Fruit fly (Drosophila melanogaster): ENCODE measurements around the gene Pfdn5.

Pfdn5 gene

dm6 chr3R:22487037-22487492, at the start of gene Pfdn5:
Gene Pfdn5, plus strand, starts transcription at chr3R:22487039.
- TF ChIP-seq OdsH (GFP tag; optimal IDR thresholded peaks at IDR 0.05) (no peak), Abd-B (GFP tag; optimal IDR thresholded peaks at IDR 0.05) (no peak), Dif (GFP tag; optimal IDR thresholded peaks at IDR 0.05; ENCODE audit: partially characterized antibody) (peak; percentile 7), Vsx2 (GFP tag; optimal IDR thresholded peaks at IDR 0.05; ENCODE audit: partially characterized antibody) (no peak), pan (optimal IDR thresholded peaks at IDR 0.05) (no peak), HLH106 (tag; optimal IDR thresholded peaks at IDR 0.05) (no peak), N (GFP tag; optimal IDR thresholded peaks at IDR 0.05) (no peak), Hr83 (GFP tag; optimal IDR thresholded peaks at IDR 0.05; ENCODE audit: poor library complexity, severe bottlenecking) (no peak), Mio (GFP tag; optimal IDR thresholded peaks at IDR 0.05) (no peak), rgr (GFP tag; optimal IDR thresholded peaks at IDR 0.05) (no peak), Jra (GFP tag; optimal IDR thresholded peaks at IDR 0.05) (peak; percentile 73), h (GFP tag; optimal IDR thresholded peaks at IDR 0.05) (no peak), Rel (GFP tag; optimal IDR thresholded peaks at IDR 0.05) (no peak), Rel (tag; optimal IDR thresholded peaks at IDR 0.05) (peak; percentile 59), tai (GFP tag; optimal IDR thresholded peaks at IDR 0.05) (no peak), foxo (GFP tag; optimal IDR thresholded peaks at IDR 0.05) (no peak), Sp1 (GFP tag; optimal IDR thresholded peaks at IDR 0.05) (no peak), Hr78 (GFP tag; optimal IDR thresholded peaks at IDR 0.05) (no peak), sv (GFP tag; optimal IDR thresholded peaks at IDR 0.05) (no peak), CrebA (GFP tag; optimal IDR thresholded peaks at IDR 0.05; ENCODE audit: borderline replicate concordance) (no peak), CG9705 (GFP tag; optimal IDR thresholded peaks at IDR 0.05) (no peak)

- TF ChIP-seq sv (GFP tag; optimal IDR thresholded peaks at IDR 0.05) (no peak), foxo (GFP tag; optimal IDR thresholded peaks at IDR 0.05) (no peak), br (GFP tag; optimal IDR thresholded peaks at IDR 0.05) (no peak), jim (GFP tag; optimal IDR thresholded peaks at IDR 0.05) (no peak), Abd-B (GFP tag; optimal IDR thresholded peaks at IDR 0.05) (no peak), brk (GFP tag; optimal IDR thresholded peaks at IDR 0.05) (no peak), fru (GFP tag; optimal IDR thresholded peaks at IDR 0.05) (no peak)
Measured at dm6 chr3R:22438301-22438700, 48.5 kb upstream of the Pfdn5 start.

dm6 chr3R:22446493-22446892, 40.3 kb upstream of the Pfdn5 start, which contains the start of gene CG12499:
Gene CG12499, minus strand, starts transcription at chr3R:22446587.
- TF ChIP-seq N (GFP tag; optimal IDR thresholded peaks at IDR 0.05): no peak
- TF ChIP-seq Myc (optimal IDR thresholded peaks at IDR 0.05): peak; percentile 19
- no peak for TF ChIP-seq Hnf4 (GFP tag; optimal IDR thresholded peaks at IDR 0.05)
- TF ChIP-seq Hr78 (GFP tag; optimal IDR thresholded peaks at IDR 0.05): no peak

dm6 chr3R:22447195-22447873, 39.5 kb upstream of the Pfdn5 start, which contains the start of gene CG34288:
Gene CG34288, minus strand, starts transcription at chr3R:22447263.
- peak; percentile 6 for TF ChIP-seq Jra (GFP tag; optimal IDR thresholded peaks at IDR 0.05)
- TF ChIP-seq Hr83 (GFP tag; optimal IDR thresholded peaks at IDR 0.05; ENCODE audit: poor library complexity, severe bottlenecking): peak; percentile 87
- TF ChIP-seq OdsH (GFP tag; optimal IDR thresholded peaks at IDR 0.05): peak; percentile 50
- TF ChIP-seq ey (GFP tag; optimal IDR thresholded peaks at IDR 0.05): peak; percentile 43
- TF ChIP-seq Rel (GFP tag; optimal IDR thresholded peaks at IDR 0.05): peak; percentile 65
- peak; percentile 96 for TF ChIP-seq Rel (tag; optimal IDR thresholded peaks at IDR 0.05)
- no peak for TF ChIP-seq dmrt93B (GFP tag; optimal IDR thresholded peaks at IDR 0.05)
- TF ChIP-seq br (GFP tag; optimal IDR thresholded peaks at IDR 0.05): peak; percentile 43
- TF ChIP-seq CG32264 (GFP tag; optimal IDR thresholded peaks at IDR 0.05): peak; percentile 74
- TF ChIP-seq fru (GFP tag; optimal IDR thresholded peaks at IDR 0.05): peak; percentile 83
- TF ChIP-seq Sp1 (GFP tag; optimal IDR thresholded peaks at IDR 0.05): no peak
- peak; percentile 93 for TF ChIP-seq Vsx2 (GFP tag; optimal IDR thresholded peaks at IDR 0.05; ENCODE audit: partially characterized antibody)
- peak; percentile 76 for TF ChIP-seq h (GFP tag; optimal IDR thresholded peaks at IDR 0.05)
- TF ChIP-seq foxo (GFP tag; optimal IDR thresholded peaks at IDR 0.05): peak; percentile 9 to 74
- TF ChIP-seq HLH106 (tag; optimal IDR thresholded peaks at IDR 0.05): peak; percentile 54
- no peak for TF ChIP-seq rgr (GFP tag; optimal IDR thresholded peaks at IDR 0.05)

- TF ChIP-seq woc (GFP tag; optimal IDR thresholded peaks at IDR 0.05) (peak; percentile 46), Rel (GFP tag; optimal IDR thresholded peaks at IDR 0.05) (no peak), Rel (tag; optimal IDR thresholded peaks at IDR 0.05) (peak; percentile 67), rgr (GFP tag; optimal IDR thresholded peaks at IDR 0.05) (peak; percentile 8), Jra (GFP tag; optimal IDR thresholded peaks at IDR 0.05) (no peak), Sp1 (GFP tag; optimal IDR thresholded peaks at IDR 0.05) (peak; percentile 8), Mio (GFP tag; optimal IDR thresholded peaks at IDR 0.05) (no peak), psq (GFP tag; optimal IDR thresholded peaks at IDR 0.05) (peak; percentile 88), Hr83 (GFP tag; optimal IDR thresholded peaks at IDR 0.05; ENCODE audit: poor library complexity, severe bottlenecking) (peak; percentile 80), foxo (GFP tag; optimal IDR thresholded peaks at IDR 0.05) (no peak), Dif (GFP tag; optimal IDR thresholded peaks at IDR 0.05; ENCODE audit: partially characterized antibody) (peak; percentile 36), h (GFP tag; optimal IDR thresholded peaks at IDR 0.05) (peak; percentile 3), pan (optimal IDR thresholded peaks at IDR 0.05) (no peak), CG9705 (GFP tag; optimal IDR thresholded peaks at IDR 0.05) (no peak), jim (GFP tag; optimal IDR thresholded peaks at IDR 0.05) (no peak), Vsx2 (GFP tag; optimal IDR thresholded peaks at IDR 0.05; ENCODE audit: partially characterized antibody) (no peak)
Measured at dm6 chr3R:22447874-22448254, 39.0 kb upstream of the Pfdn5 start, which contains the start of gene CG34376. Gene CG34376, plus strand, starts transcription at chr3R:22448099.
